Worm (Caenorhabditis elegans) whole organism, L1 larva: ENCODE results near the gene C50E3.5.

ENCODE experiments used
- C04F5.9 ChIP-seq: sonication (generic microtip); optimal IDR thresholded peaks from 2 replicates; lab custom pipeline; 2016; ENCODE audit warnings: missing genetic modification characterization, missing compliant biosample characterization
- Y116A8C.19 ChIP-seq: sonication (generic microtip); optimal IDR thresholded peaks from 2 replicates; lab custom pipeline; 2016; ENCODE audit warnings: missing compliant biosample characterization, missing genetic modification characterization, borderline replicate concordance
- alr-1 ChIP-seq: fragments of 200-800 bp; sonication (Bioruptor generic); optimal IDR thresholded peaks from 2 replicates; lab custom pipeline; 2018; ENCODE audit warnings: borderline replicate concordance, mild to moderate bottlenecking, missing genetic modification characterization, missing compliant biosample characterization
- ceh-8 ChIP-seq: fragments of 200-800 bp; sonication (Bioruptor generic); optimal IDR thresholded peaks from 2 replicates; lab custom pipeline; 2018; ENCODE audit warnings: mild to moderate bottlenecking, missing genetic modification characterization, moderate library complexity, missing compliant biosample characterization
- ceh-82 ChIP-seq, 3 experiments: fragments of 150-350 bp in 1 of 3; sonication (generic microtip) in 2 of 3; optimal IDR thresholded peaks; 2 replicates each; lab custom pipeline; 2014 to 2017; ENCODE audit warnings: missing biosample characterization in 3 of 3, missing genetic modification characterization in 3 of 3
- elt-2 ChIP-seq: sonication (generic microtip); optimal IDR thresholded peaks from 2 replicates; lab custom pipeline; 2016; ENCODE audit warnings: missing genetic modification characterization, mild to moderate bottlenecking, inconsistent platforms, missing compliant biosample characterization, missing genetic modification reagents
- fkh-4 ChIP-seq: sonication (generic microtip); optimal IDR thresholded peaks from 2 replicates; lab custom pipeline; 2016; ENCODE audit warnings: missing compliant biosample characterization, missing genetic modification characterization, borderline replicate concordance
- fos-1 ChIP-seq: fragments of 150-350 bp; optimal IDR thresholded peaks from 2 replicates; lab custom pipeline; 2014; ENCODE audit warnings: missing biosample characterization, missing genetic modification characterization
- hlh-17 ChIP-seq: fragments of 200-800 bp; sonication (Bioruptor generic); optimal IDR thresholded peaks from 2 replicates; lab custom pipeline; 2018; ENCODE audit warnings: missing genetic modification characterization, mild to moderate bottlenecking, missing compliant biosample characterization, moderate library complexity, borderline replicate concordance
- isw-1 ChIP-seq: fragments of 200-800 bp; sonication (Bioruptor generic); IDR thresholded peaks from 2 replicates; pipeline ENCODE4 v1.3.6; 2022; ENCODE audit warnings: missing genetic modification characterization, missing compliant biosample characterization
- jun-1 ChIP-seq: fragments of 150-350 bp; optimal IDR thresholded peaks from 2 replicates; lab custom pipeline; 2014; ENCODE audit warnings: missing biosample characterization, missing genetic modification reagents, missing genetic modification characterization
- lin-15B ChIP-seq: fragments of 150-350 bp; sonication (generic microtip); optimal IDR thresholded peaks from 3 replicates; lab custom pipeline; 2014; ENCODE audit warnings: missing biosample characterization, missing genetic modification characterization
- lir-3 ChIP-seq: sonication (generic microtip); optimal IDR thresholded peaks from 2 replicates; lab custom pipeline; 2016; ENCODE audit warnings: mild to moderate bottlenecking, missing genetic modification characterization, moderate library complexity, missing compliant biosample characterization; ENCODE audit not compliant: poor library complexity
- mab-9 ChIP-seq: fragments of 200-800 bp; sonication (Bioruptor generic); IDR thresholded peaks from 2 replicates; pipeline ENCODE4 v1.3.6; 2022; ENCODE audit warnings: missing genetic modification reagents, missing genetic modification characterization, missing compliant biosample characterization
- mdl-1 ChIP-seq, 2 experiments: fragments of 150-350 bp; optimal IDR thresholded peaks; 2 replicates each; lab custom pipeline; 2014 to 2017; ENCODE audit warnings: missing biosample characterization in 2 of 2, missing genetic modification characterization in 2 of 2, inconsistent platforms in 1 of 2
- mef-2 ChIP-seq: fragments of 150-350 bp; optimal IDR thresholded peaks from 2 replicates; lab custom pipeline; 2014; ENCODE audit warnings: missing biosample characterization, missing genetic modification characterization
- nhr-19 ChIP-seq: fragments of 200-800 bp; sonication (Bioruptor generic); conservative IDR thresholded peaks from 2 replicates; pipeline ENCODE4 v1.3.6; 2022; ENCODE audit warnings: missing genetic modification characterization, missing compliant biosample characterization
- nhr-20 ChIP-seq: sonication (generic microtip); optimal IDR thresholded peaks from 2 replicates; lab custom pipeline; 2016; ENCODE audit warnings: mild to moderate bottlenecking, missing genetic modification characterization, missing compliant biosample characterization
- nhr-76 ChIP-seq: sonication (generic microtip); optimal IDR thresholded peaks from 2 replicates; lab custom pipeline; 2017; ENCODE audit warnings: missing biosample characterization, missing genetic modification characterization
- nhr-77 ChIP-seq: fragments of 150-350 bp; optimal IDR thresholded peaks from 2 replicates; lab custom pipeline; 2014; ENCODE audit warnings: missing biosample characterization, missing genetic modification characterization
- pax-3 ChIP-seq: fragments of 200-800 bp; sonication (Bioruptor generic); optimal IDR thresholded peaks from 2 replicates; lab custom pipeline; 2018; ENCODE audit warnings: mild to moderate bottlenecking, missing genetic modification characterization, moderate library complexity, missing compliant biosample characterization
- rnt-1 ChIP-seq: sonication (generic microtip); optimal IDR thresholded peaks from 2 replicates; lab custom pipeline; 2016; ENCODE audit warnings: mild to moderate bottlenecking, missing genetic modification characterization, moderate library complexity, missing compliant biosample characterization
- snpc-4 ChIP-seq: fragments of 150-350 bp; optimal IDR thresholded peaks from 2 replicates; lab custom pipeline; 2014; ENCODE audit warnings: missing biosample characterization, missing genetic modification characterization
- sptf-1 ChIP-seq: fragments of 150-350 bp; optimal IDR thresholded peaks from 2 replicates; lab custom pipeline; 2014; ENCODE audit warnings: missing biosample characterization, missing genetic modification characterization
- swsn-7 ChIP-seq: sonication (generic microtip); optimal IDR thresholded peaks from 2 replicates; lab custom pipeline; 2016; ENCODE audit warnings: missing genetic modification characterization, missing compliant biosample characterization
- tlp-1 ChIP-seq: fragments of 150-350 bp; optimal IDR thresholded peaks from 2 replicates; lab custom pipeline; 2014; ENCODE audit warnings: missing biosample characterization, missing genetic modification characterization
- unc-30 ChIP-seq: sonication (generic microtip); optimal IDR thresholded peaks from 2 replicates; lab custom pipeline; 2017; ENCODE audit warnings: missing biosample characterization, missing genetic modification characterization
- unc-62 ChIP-seq: fragments of 150-350 bp; optimal IDR thresholded peaks from 2 replicates; lab custom pipeline; 2014; ENCODE audit warnings: missing biosample characterization, missing genetic modification reagents, missing genetic modification characterization
- xbp-1 ChIP-seq: sonication (generic microtip); optimal IDR thresholded peaks from 2 replicates; lab custom pipeline; 2016; ENCODE audit warnings: missing genetic modification characterization, missing compliant biosample characterization
- ztf-11 ChIP-seq, 2 experiments: sonication (generic microtip); optimal IDR thresholded peaks; 2 replicates each; lab custom pipeline; 2016 to 2017; ENCODE audit warnings: missing genetic modification characterization in 2 of 2, missing biosample characterization in 1 of 2, missing compliant biosample characterization in 1 of 2

The C50E3.5 gene

DNA sequence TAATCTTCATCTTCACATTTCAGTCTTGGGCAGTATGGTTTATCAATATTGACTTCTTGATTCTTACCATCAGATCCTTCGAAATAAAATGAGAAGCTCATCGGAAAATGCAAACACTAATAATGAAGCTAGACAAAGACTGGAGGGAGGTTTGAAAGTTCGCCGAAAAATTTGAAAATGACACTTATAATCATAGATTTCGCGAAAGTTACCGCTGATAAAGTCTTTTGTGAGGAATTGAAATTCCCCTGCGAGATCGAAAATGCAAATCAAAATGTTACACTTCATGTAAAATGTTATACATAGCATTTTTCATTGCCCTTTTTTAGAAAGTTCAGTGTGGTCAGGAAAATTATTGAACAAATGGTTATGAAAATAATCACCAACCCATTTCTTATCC, 10.5 kb downstream of the C50E3.5 start, which contains the start of gene C50E3.7:
C50E3.7 (minus strand) TSS at position 101 of the 400 bp plus-strand sequence.
- no peak for TF ChIP-seq swsn-7 (tag; lab: Kevin White, UChicago)

DNA sequence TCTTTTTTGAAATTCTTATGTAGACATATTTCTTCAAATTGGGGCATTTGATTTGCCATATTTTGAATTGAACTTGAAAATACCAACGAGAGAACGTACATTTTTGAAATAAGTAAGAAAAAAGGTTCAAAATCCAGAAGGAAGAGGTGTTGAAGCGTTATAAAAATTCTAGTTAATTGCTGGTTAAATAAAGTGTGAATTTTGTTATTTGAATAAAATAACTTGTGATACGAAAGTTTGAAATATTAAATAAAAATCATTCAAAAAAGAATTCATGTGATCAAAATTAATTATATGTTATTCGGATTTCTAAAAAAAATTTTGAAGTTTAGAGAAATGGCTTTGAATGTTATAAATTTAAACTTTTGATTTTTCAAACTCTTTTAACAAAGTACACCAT, 12.4 kb downstream of the C50E3.5 start, which contains the start of gene C50E3.9:
C50E3.9 (minus strand) TSS at position 101 of the 400 bp plus-strand sequence.
- TF ChIP-seq ztf-11 (tag; optimal IDR thresholded peaks at IDR 0.05; lab: Kevin White, UChicago) (no peak), nhr-19 (GFP tag; lab: Robert Waterston, UW) (no peak), alr-1 (tag; lab: Kevin White, UChicago) (no peak), rnt-1 (tag; lab: Kevin White, UChicago) (no peak), nhr-20 (tag; lab: Kevin White, UChicago) (no peak), snpc-4 (tag; lab: Kevin White, UChicago) (no peak), sptf-1 (no peak), unc-62 (no peak), C04F5.9 (tag; lab: Kevin White, UChicago) (no peak), mab-9 (GFP tag; lab: Robert Waterston, UW) (no peak)

- no peak for TF ChIP-seq lin-15B (tag; lab: Kevin White, UChicago)
- no peak for TF ChIP-seq ceh-8 (GFP tag; lab: Kevin White, UChicago)
- no peak for TF ChIP-seq unc-30 (tag; lab: Kevin White, UChicago)
- TF ChIP-seq, all 84 proteins: peak for 0
These were observed 13.6 kb downstream of the C50E3.5 start, which contains the start of gene scl-26 for ce11 chrV:7601443-7601842. Gene scl-26, minus strand, starts transcription at chrV:7601543.

ce11 chrV:7603404-7603803, 15.6 kb downstream of the C50E3.5 start, which contains the start of gene C50E3.11:
Gene C50E3.11, minus strand, starts transcription at chrV:7603486.
- TF ChIP-seq ceh-82 (tag; optimal IDR thresholded peaks at IDR 0.05; lab: Kevin White, UChicago) = no peak
- TF ChIP-seq ztf-11 (tag; optimal IDR thresholded peaks at IDR 0.05; lab: Kevin White, UChicago) = no peak
- no peak for TF ChIP-seq isw-1
- TF ChIP-seq pax-3 (tag; lab: Kevin White, UChicago) = no peak

DNA sequence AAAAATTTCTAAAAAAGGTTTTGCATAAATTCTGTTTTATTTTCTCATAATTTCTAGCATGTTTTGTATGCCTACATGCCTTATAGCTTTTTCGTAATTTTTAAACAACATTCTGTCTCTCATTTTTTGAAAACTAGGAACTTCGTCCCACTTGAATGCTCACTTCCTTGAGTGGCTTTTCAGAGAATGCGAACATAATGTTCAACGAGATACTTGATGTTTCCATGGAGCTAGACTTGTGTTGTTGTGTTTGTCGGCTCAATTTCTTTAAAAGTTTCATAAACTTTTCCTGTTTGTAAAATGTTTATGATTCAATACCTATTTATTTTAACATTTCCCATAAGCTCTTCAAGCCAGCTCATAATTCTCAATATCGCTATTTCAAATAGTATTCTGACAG, 17.1 kb downstream of the C50E3.5 start, which contains the start of gene clec-213:
clec-213 (plus strand) TSS at position 301 of the 400 bp plus-strand sequence.
- TF ChIP-seq elt-2 (no peak), fkh-4 (tag; lab: Kevin White, UChicago) (no peak), unc-62 (no peak), xbp-1 (tag; lab: Kevin White, UChicago) (no peak), nhr-77 (tag; lab: Kevin White, UChicago) (no peak), nhr-20 (tag; lab: Kevin White, UChicago) (no peak), unc-30 (tag; lab: Kevin White, UChicago) (no peak), hlh-17 (no peak), Y116A8C.19 (tag; lab: Kevin White, UChicago) (no peak), mef-2 (tag; lab: Kevin White, UChicago) (no peak), tlp-1 (tag; lab: Kevin White, UChicago) (no peak), nhr-76 (tag; lab: Kevin White, UChicago) (no peak), fos-1 (no peak), jun-1 (tag; lab: Kevin White, UChicago) (no peak), mdl-1 (tag; optimal IDR thresholded peaks at IDR 0.05; lab: Kevin White, UChicago) (no peak), lir-3 (tag; lab: Kevin White, UChicago) (no peak), C04F5.9 (tag; lab: Kevin White, UChicago) (no peak), alr-1 (tag; lab: Kevin White, UChicago) (no peak)
- TF ChIP-seq, all 84 proteins: peak for 0
